Fruit fly (Drosophila melanogaster) whole organism, wandering third instar larva: ENCODE data around the gene Naa20B.
"Not testable (repeated sequence)": the region's sequence is repeated elsewhere in the genome, so short reads cannot be mapped to it uniquely, and the experiment has no call there.

Experiments
- Abd-B ChIP-seq: fragments of >200 bp; optimal IDR thresholded peaks from 2 replicates; lab custom pipeline; 2017; ENCODE audit warnings: missing biosample characterization, missing genetic modification characterization
- CG32264 ChIP-seq: fragments of 200-800 bp; sonication (Bioruptor generic); optimal IDR thresholded peaks from 2 replicates; lab custom pipeline; 2016; ENCODE audit warnings: missing biosample characterization, missing genetic modification characterization
- CG9705 ChIP-seq: fragments of 200-800 bp; sonication (Bioruptor generic); optimal IDR thresholded peaks from 2 replicates; lab custom pipeline; 2018; ENCODE audit warnings: missing biosample characterization, mild to moderate bottlenecking, missing genetic modification characterization
- Dif ChIP-seq: fragments of 200-275, 200-300 bp; sonication (Bioruptor generic); optimal IDR thresholded peaks from 2 replicates; lab custom pipeline; 2018; ENCODE audit warnings: missing biosample characterization, missing genetic modification characterization; ENCODE audit not compliant: partially characterized antibody
- HLH106 ChIP-seq: fragments of 200-800 bp; optimal IDR thresholded peaks from 3 replicates; lab custom pipeline; 2019; ENCODE audit warnings: missing biosample characterization, mild to moderate bottlenecking, missing genetic modification characterization, moderate library complexity
- Hnf4 ChIP-seq: fragments of 200-800 bp; sonication (Bioruptor generic); optimal IDR thresholded peaks from 2 replicates; lab custom pipeline; 2016; ENCODE audit warnings: missing biosample characterization, mild to moderate bottlenecking, missing genetic modification characterization
- Hr83 ChIP-seq: fragments of 200-300 bp; sonication (Bioruptor generic); optimal IDR thresholded peaks from 2 replicates; lab custom pipeline; 2016; ENCODE audit warnings: missing biosample characterization, mild to moderate bottlenecking, missing genetic modification characterization, moderate library complexity; ENCODE audit not compliant: poor library complexity, severe bottlenecking
- Jra ChIP-seq: sonication (Bioruptor generic); optimal IDR thresholded peaks from 2 replicates; lab custom pipeline; 2016; ENCODE audit warnings: missing biosample characterization, missing genetic modification characterization
- Mio ChIP-seq: sonication (Bioruptor generic); optimal IDR thresholded peaks from 2 replicates; lab custom pipeline; 2016; ENCODE audit warnings: missing biosample characterization, missing genetic modification characterization
- Myc ChIP-seq: fragments of >200 bp; optimal IDR thresholded peaks from 2 replicates; lab custom pipeline; 2017
- N ChIP-seq: fragments of >200 bp; optimal IDR thresholded peaks from 2 replicates; lab custom pipeline; 2018; ENCODE audit warnings: missing biosample characterization, missing external identifiers, missing genetic modification characterization
- OdsH ChIP-seq: fragments of 200-800 bp; sonication (Bioruptor generic); optimal IDR thresholded peaks from 2 replicates; lab custom pipeline; 2016; ENCODE audit warnings: missing biosample characterization, mild to moderate bottlenecking, missing genetic modification characterization
- Rel ChIP-seq, 2 experiments: fragments of 200-800 bp; sonication (Bioruptor generic) in 1 of 2; optimal IDR thresholded peaks; 2 replicates in 1 of 2; 3 replicates in 1 of 2; lab custom pipeline; 2016 to 2019; ENCODE audit warnings: mild to moderate bottlenecking in 2 of 2, missing biosample characterization in 2 of 2, missing genetic modification characterization in 2 of 2, moderate library complexity in 1 of 2
- Sp1 ChIP-seq: fragments of 200-800 bp; sonication (Bioruptor generic); optimal IDR thresholded peaks from 3 replicates; lab custom pipeline; 2019; ENCODE audit warnings: missing biosample characterization, mild to moderate bottlenecking, missing genetic modification characterization, moderate library complexity
- Vsx2 ChIP-seq: fragments of 200-300, 225-300 bp; sonication (Bioruptor generic); optimal IDR thresholded peaks from 2 replicates; lab custom pipeline; 2018; ENCODE audit warnings: missing biosample characterization, missing genetic modification characterization; ENCODE audit not compliant: partially characterized antibody
- br ChIP-seq: fragments of 200-800 bp; sonication (Bioruptor generic); optimal IDR thresholded peaks from 2 replicates; lab custom pipeline; 2016; ENCODE audit warnings: missing biosample characterization, missing genetic modification characterization
- dl ChIP-seq, 2 experiments: fragments of 175-275, 200-275 bp in 1 of 2; fragments of 200-275 bp in 1 of 2; sonication (Bioruptor generic); optimal IDR thresholded peaks; lab custom pipeline; 2018; ENCODE audit warnings: mild to moderate bottlenecking in 2 of 2, missing biosample characterization in 2 of 2, missing genetic modification characterization in 2 of 2, moderate library complexity in 2 of 2; ENCODE audit not compliant: partially characterized antibody in 2 of 2, insufficient read depth in 1 of 2
- dmrt93B ChIP-seq: fragments of 200-800 bp; sonication (Bioruptor generic); optimal IDR thresholded peaks from 2 replicates; lab custom pipeline; 2018; ENCODE audit warnings: missing biosample characterization, mild to moderate bottlenecking, missing genetic modification characterization
- dsf ChIP-seq: sonication (Bioruptor generic); optimal IDR thresholded peaks from 2 replicates; lab custom pipeline; 2016; ENCODE audit warnings: missing biosample characterization, missing genetic modification characterization, borderline replicate concordance
- ey ChIP-seq: fragments of 200-800 bp; sonication (Bioruptor generic); optimal IDR thresholded peaks from 2 replicates; lab custom pipeline; 2016; ENCODE audit warnings: missing biosample characterization, missing genetic modification characterization
- foxo ChIP-seq, 2 experiments: fragments of 200-800 bp; sonication (Bioruptor generic); optimal IDR thresholded peaks; 2 replicates in 1 of 2; 3 replicates in 1 of 2; lab custom pipeline; 2016 to 2017; ENCODE audit warnings: missing biosample characterization in 2 of 2, missing genetic modification characterization in 2 of 2
- fru ChIP-seq: fragments of 200-800 bp; sonication (Bioruptor generic); optimal IDR thresholded peaks from 3 replicates; lab custom pipeline; 2016; ENCODE audit warnings: missing biosample characterization, mild to moderate bottlenecking, missing genetic modification characterization
- h ChIP-seq: fragments of 200-800 bp; sonication (Bioruptor generic); optimal IDR thresholded peaks from 3 replicates; lab custom pipeline; 2016; ENCODE audit warnings: missing biosample characterization, mild to moderate bottlenecking, missing genetic modification characterization
- jim ChIP-seq: fragments of 175-275, 200-325 bp; sonication (Bioruptor generic); optimal IDR thresholded peaks from 2 replicates; lab custom pipeline; 2016; ENCODE audit warnings: missing biosample characterization, mild to moderate bottlenecking, missing genetic modification characterization
- lola ChIP-seq: fragments of >200 bp; optimal IDR thresholded peaks from 2 replicates; lab custom pipeline; 2017; ENCODE audit warnings: missing biosample characterization, missing genetic modification characterization
- pan ChIP-seq: fragments of >200 bp; optimal IDR thresholded peaks from 2 replicates; lab custom pipeline; 2017
- psq ChIP-seq: fragments of 200-800 bp; sonication (Bioruptor generic); optimal IDR thresholded peaks from 3 replicates; lab custom pipeline; 2017; ENCODE audit warnings: missing biosample characterization, mild to moderate bottlenecking, missing genetic modification characterization, moderate library complexity
- rgr ChIP-seq: fragments of 200-800 bp; sonication (Bioruptor generic); optimal IDR thresholded peaks from 3 replicates; lab custom pipeline; 2016; ENCODE audit warnings: missing biosample characterization, mild to moderate bottlenecking, missing genetic modification characterization
- sage ChIP-seq: fragments of 200-800 bp; sonication (Bioruptor generic); optimal IDR thresholded peaks from 2 replicates; lab custom pipeline; 2016; ENCODE audit warnings: missing biosample characterization, mild to moderate bottlenecking, missing genetic modification characterization
- tai ChIP-seq: sonication (Bioruptor generic); optimal IDR thresholded peaks from 2 replicates; lab custom pipeline; 2016; ENCODE audit warnings: missing biosample characterization, missing genetic modification characterization
- woc ChIP-seq: sonication (Bioruptor generic); optimal IDR thresholded peaks from 2 replicates; lab custom pipeline; 2016; ENCODE audit warnings: missing biosample characterization, mild to moderate bottlenecking, missing genetic modification characterization

Naa20B gene

DNA sequence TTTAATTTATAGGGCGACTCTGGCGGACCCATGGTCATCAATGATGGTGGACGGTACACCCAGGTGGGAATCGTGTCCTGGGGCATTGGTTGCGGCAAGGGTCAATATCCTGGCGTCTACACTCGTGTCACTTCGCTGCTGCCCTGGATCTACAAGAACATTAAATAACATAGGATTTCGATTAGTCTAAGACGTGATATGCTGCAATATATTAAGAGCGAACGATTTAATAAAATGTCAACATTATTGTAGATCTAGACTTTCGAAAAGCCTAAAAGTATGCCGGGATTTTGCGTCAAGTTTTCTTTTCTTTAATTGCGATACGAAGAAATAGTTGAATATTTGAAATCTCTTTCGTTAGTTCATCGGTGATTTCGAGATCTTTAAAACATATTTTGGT, at the start of gene Naa20B:
Gene Naa20B, plus strand, starts transcription at position 301 of the 400 bp plus-strand sequence.
- no peak for TF ChIP-seq br (GFP tag; lab: Kevin White, UChicago)
- no peak for TF ChIP-seq N (GFP tag; lab: Kevin White, UChicago)
- no peak for TF ChIP-seq foxo (GFP tag; optimal IDR thresholded peaks at IDR 0.05; lab: Kevin White, UChicago)
- TF ChIP-seq ey (GFP tag; lab: Kevin White, UChicago) = no peak
- TF ChIP-seq Vsx2 = no peak
- no peak for TF ChIP-seq Hr83 (GFP tag; lab: Kevin White, UChicago)
- no peak for TF ChIP-seq HLH106
- no peak for TF ChIP-seq Sp1 (GFP tag; lab: Kevin White, UChicago)
- TF ChIP-seq dl (GFP tag; optimal IDR thresholded peaks at IDR 0.05; lab: Kevin White, UChicago; ENCODE audit: insufficient read depth in 1 of 2, partially characterized antibody in 2 of 2) = no peak
- TF ChIP-seq pan (lab: Kevin White, UChicago) = no peak
- no peak for TF ChIP-seq woc
- TF ChIP-seq tai = no peak
- TF ChIP-seq Abd-B (GFP tag; lab: Kevin White, UChicago) = no peak
- TF ChIP-seq psq = no peak
- TF ChIP-seq fru (GFP tag; lab: Kevin White, UChicago) = no peak
- TF ChIP-seq dmrt93B (GFP tag; lab: Kevin White, UChicago) = no peak
- no peak for TF ChIP-seq dsf (GFP tag; lab: Kevin White, UChicago)

DNA sequence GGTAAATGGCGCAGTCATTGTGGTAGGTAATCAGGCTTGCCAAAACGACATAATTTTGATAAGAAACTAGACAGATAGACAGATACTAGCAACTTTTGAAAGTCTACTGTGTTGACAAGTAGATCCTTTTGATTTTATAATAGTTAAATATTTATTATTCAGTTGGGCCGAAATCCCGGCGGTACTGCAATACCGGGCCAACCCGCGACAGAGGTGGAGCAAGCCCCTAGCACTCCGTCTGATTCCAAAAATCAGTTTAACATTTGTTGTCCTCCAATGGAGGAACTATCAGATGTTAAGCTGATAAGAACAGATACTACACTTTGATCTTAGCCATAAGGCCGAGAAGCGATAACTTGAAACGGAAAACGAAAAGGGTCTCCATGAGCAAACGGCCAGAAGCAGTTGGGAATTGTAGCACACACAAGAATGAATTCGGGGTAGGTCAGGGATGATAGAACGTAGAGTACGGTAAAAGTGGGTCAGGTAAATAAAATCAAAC, 45.5 kb upstream of the Naa20B start, which contains the start of gene CG15482:
Gene CG15482, minus strand, starts transcription at position 51 of the 502 bp plus-strand sequence.
- TF ChIP-seq woc; sage (GFP tag; lab: Kevin White, UChicago); Sp1 (GFP tag; lab: Kevin White, UChicago): not testable (repeated sequence)

DNA sequence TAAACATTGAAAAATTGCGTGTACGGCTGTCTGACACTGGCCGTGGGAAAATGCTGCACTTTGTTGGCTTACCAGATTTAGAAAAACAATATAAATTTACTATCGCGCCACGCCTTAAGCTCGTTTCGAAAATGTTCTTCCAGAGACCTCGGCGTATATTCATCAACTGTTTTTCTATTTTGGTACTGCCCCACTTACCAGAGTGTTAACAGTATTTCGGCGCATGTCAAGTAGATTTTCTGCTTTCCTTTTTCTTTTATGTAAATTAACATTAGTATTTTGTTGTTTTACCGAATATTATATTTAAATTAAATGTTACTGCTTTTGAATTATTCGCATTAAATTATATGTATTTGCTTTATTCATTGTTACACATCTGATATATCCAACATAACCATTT, 42.3 kb upstream of the Naa20B start, which contains the start of gene kek4:
Gene kek4, minus strand, starts transcription at position 341 of the 400 bp plus-strand sequence.
- TF ChIP-seq Rel (GFP tag; optimal IDR thresholded peaks at IDR 0.05; lab: Kevin White, UChicago) (no peak), Rel (tag; optimal IDR thresholded peaks at IDR 0.05; lab: Kevin White, UChicago) (peak; percentile 69), Dif (GFP tag; lab: Kevin White, UChicago) (no peak)

DNA sequence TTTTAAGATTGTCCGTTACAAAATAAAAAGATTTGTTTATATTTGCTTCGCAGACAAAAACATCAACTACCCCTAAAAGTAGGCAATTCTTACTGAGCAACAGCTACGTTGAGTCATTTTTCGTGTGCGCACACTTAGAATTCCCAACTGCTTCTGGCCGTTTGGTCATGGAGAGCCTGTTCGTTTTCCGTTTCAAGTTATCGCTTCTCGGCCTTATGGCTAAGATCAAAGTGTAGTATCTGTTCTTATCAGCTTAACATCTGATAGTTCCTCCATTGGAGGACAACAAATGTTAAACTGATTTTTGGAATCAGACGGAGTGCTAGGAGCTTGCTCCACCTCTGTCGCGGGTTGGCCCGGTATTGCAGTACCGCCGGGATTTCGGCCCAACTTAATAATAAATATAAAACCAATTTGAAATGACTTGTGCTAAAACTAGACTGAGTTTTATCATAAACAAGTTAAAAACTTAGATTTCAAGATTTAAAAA, 41.6 kb upstream of the Naa20B start:
- TF ChIP-seq h (GFP tag; lab: Kevin White, UChicago) = peak; percentile 77
- peak in 1 of 2 experiments; percentile 61 for TF ChIP-seq foxo (GFP tag; optimal IDR thresholded peaks at IDR 0.05; lab: Kevin White, UChicago)
- TF ChIP-seq Myc (lab: Kevin White, UChicago) = peak; percentile 5
- TF ChIP-seq OdsH (GFP tag; lab: Kevin White, UChicago) = peak; percentile 25
- peak; percentile 82 for TF ChIP-seq Hnf4 (GFP tag; lab: Kevin White, UChicago)
- TF ChIP-seq HLH106 = peak; percentile 43
- TF ChIP-seq woc = peak; percentile 55
- peak; percentile 2 for TF ChIP-seq Hr83 (GFP tag; lab: Kevin White, UChicago)
- TF ChIP-seq br (GFP tag; lab: Kevin White, UChicago) = peak; percentile 64
- TF ChIP-seq jim = peak; percentile 26
- peak; percentile 69 for TF ChIP-seq fru (GFP tag; lab: Kevin White, UChicago)
- TF ChIP-seq ey (GFP tag; lab: Kevin White, UChicago) = peak; percentile 6
- peak; percentile 9 for TF ChIP-seq psq
- TF ChIP-seq, all 38 proteins: peak for 13; not testable (repeated sequence) for 25

DNA sequence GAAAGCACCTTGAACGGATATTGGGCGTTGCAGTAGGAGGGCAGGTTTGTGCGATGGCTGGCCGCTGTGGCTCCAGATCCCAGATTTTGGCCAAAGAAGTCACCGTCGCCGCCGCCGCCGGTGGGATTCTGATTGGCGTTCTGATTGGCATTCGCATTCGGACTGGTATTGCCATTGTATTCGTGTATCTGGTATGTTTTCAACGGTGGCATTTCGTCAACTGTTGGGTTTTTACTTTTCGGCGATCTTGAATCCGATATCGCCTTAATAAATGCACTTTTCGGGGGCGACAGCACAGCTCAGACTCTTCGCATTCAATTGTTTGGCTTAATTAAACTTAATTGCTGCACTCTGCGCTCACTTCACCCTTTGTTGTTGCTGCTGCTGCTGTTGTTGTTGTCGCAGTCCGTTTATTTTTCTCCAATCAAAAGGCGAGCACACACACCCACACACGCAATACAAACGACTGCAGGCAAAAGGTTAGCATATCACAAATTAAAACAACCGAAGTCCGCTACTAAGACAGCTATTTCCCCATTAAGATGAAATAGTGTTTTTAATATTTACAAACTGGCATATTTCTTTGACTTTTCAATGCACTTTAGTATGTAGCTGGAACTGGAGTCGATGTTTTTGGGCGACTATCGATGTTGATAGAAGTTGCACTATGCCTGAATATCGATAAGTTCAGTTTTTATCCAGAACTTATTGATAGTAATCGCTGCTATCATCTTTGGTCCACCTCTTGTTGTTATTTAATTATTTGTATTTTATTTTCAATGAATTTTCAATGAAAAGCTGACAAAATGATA, 37.8 kb upstream of the Naa20B start, which contains the start of the genes CG9426 and mRF1:
Gene CG9426, minus strand, starts transcription at position 643 of the 812 bp plus-strand sequence.
Gene mRF1, plus strand, starts transcription at position 699 of the 812 bp plus-strand sequence.
- TF ChIP-seq jim = no peak
- no peak for TF ChIP-seq Vsx2
- TF ChIP-seq OdsH (GFP tag; lab: Kevin White, UChicago) = no peak
- TF ChIP-seq dl (GFP tag; optimal IDR thresholded peaks at IDR 0.05; lab: Kevin White, UChicago; ENCODE audit: insufficient read depth in 1 of 2, partially characterized antibody in 2 of 2) = no peak
- peak; percentile 41 for TF ChIP-seq br (GFP tag; lab: Kevin White, UChicago)
- no peak for TF ChIP-seq Rel (GFP tag; optimal IDR thresholded peaks at IDR 0.05; lab: Kevin White, UChicago)
- TF ChIP-seq Rel (tag; optimal IDR thresholded peaks at IDR 0.05; lab: Kevin White, UChicago) = peak; percentile 1
- no peak for TF ChIP-seq Mio (GFP tag; lab: Kevin White, UChicago)
- TF ChIP-seq psq = peak; percentile 15
- peak; percentile 0 for TF ChIP-seq fru (GFP tag; lab: Kevin White, UChicago)
- peak; percentile 55 for TF ChIP-seq h (GFP tag; lab: Kevin White, UChicago)
- TF ChIP-seq N (GFP tag; lab: Kevin White, UChicago) = no peak
- TF ChIP-seq foxo (GFP tag; optimal IDR thresholded peaks at IDR 0.05; lab: Kevin White, UChicago) = no peak
- TF ChIP-seq lola = no peak
- no peak for TF ChIP-seq sage (GFP tag; lab: Kevin White, UChicago)
- no peak for TF ChIP-seq dsf (GFP tag; lab: Kevin White, UChicago)
- TF ChIP-seq CG32264 = no peak
- peak; percentile 20 for TF ChIP-seq HLH106
- TF ChIP-seq Hnf4 (GFP tag; lab: Kevin White, UChicago) = peak; percentile 79
- peak; percentile 74 for TF ChIP-seq Hr83 (GFP tag; lab: Kevin White, UChicago)
- TF ChIP-seq rgr (GFP tag; lab: Kevin White, UChicago) = peak; percentile 41
- no peak for TF ChIP-seq CG9705 (GFP tag; lab: Kevin White, UChicago)
- TF ChIP-seq ey (GFP tag; lab: Kevin White, UChicago) = no peak
- TF ChIP-seq pan (lab: Kevin White, UChicago) = no peak
- peak; percentile 37 for TF ChIP-seq Jra (GFP tag; lab: Kevin White, UChicago)
- no peak for TF ChIP-seq woc
- no peak for TF ChIP-seq tai
